Comparison of ENCODE assay signal across 5 worm cellular contexts in the genomic region with DNA sequence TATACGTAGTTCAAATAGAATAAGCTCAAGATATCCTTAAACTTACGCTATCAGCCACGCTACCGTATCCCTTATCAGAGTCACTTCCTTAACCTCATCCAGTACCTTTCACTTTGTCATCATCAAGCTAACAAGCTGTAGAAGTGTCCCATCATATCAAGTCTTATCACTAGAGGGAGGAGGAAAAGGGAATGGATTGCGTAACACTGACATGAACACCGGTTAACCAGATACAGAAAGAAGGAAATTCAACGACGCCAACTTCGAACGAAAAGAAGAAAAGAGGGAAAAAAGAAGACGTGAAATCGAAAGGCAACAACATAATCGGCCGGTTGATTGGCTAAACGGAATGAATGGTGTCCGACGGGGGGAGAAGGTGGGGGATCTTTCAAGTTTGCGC.
TF ChIP-seq lines count a peak whose summit lies in the region.

No protein-coding gene starts in this region.

TF ChIP-seq in whole organism, L1 larva, 84 proteins besides CTCF, POLR2A, EP300 and RAD21:
- TF ChIP-seq efl-3 (GFP tag; optimal IDR thresholded peaks at IDR 0.05; lab: Kevin White, UChicago) (no peak), blmp-1 (tag; optimal IDR thresholded peaks at IDR 0.05; lab: Kevin White, UChicago) (peak; percentile 82), ceh-90 (tag; optimal IDR thresholded peaks at IDR 0.05; lab: Kevin White, UChicago) (no peak), ceh-88 (GFP tag; IDR thresholded peaks at IDR 0.05; lab: Robert Waterston, UW) (no peak)
TF ChIP-seq in whole organism, L1 larva: peak in this region for 1.

TF ChIP-seq in whole organism, L2 larva, 48 proteins besides CTCF, POLR2A, EP300 and RAD21:
- TF ChIP-seq blmp-1 (tag; optimal IDR thresholded peaks at IDR 0.05; lab: Kevin White, UChicago; ENCODE audit: insufficient read depth) (peak; percentile 55), lin-13 (GFP tag; optimal IDR thresholded peaks at IDR 0.05; lab: Kevin White, UChicago) (no peak)

TF ChIP-seq in whole organism, L3 larva, 47 proteins besides CTCF, POLR2A, EP300 and RAD21:
- TF ChIP-seq mml-1 (tag; optimal IDR thresholded peaks at IDR 0.05; lab: Kevin White, UChicago) (no peak), nhr-25 (tag; optimal IDR thresholded peaks at IDR 0.05; lab: Kevin White, UChicago) (peak; percentile 20), nhr-237 (tag; optimal IDR thresholded peaks at IDR 0.05; lab: Kevin White, UChicago) (no peak), ama-1 (optimal IDR thresholded peaks at IDR 0.05; lab: Kevin White, UChicago) (no peak), ceh-82 (tag; optimal IDR thresholded peaks at IDR 0.05; lab: Kevin White, UChicago) (no peak), nhr-11 (tag; optimal IDR thresholded peaks at IDR 0.05; lab: Kevin White, UChicago) (no peak), ztf-4 (tag; optimal IDR thresholded peaks at IDR 0.05; lab: Kevin White, UChicago) (no peak), nfya-1 (tag; optimal IDR thresholded peaks at IDR 0.05; lab: Kevin White, UChicago; ENCODE audit: insufficient read depth) (peak; percentile 6), nhr-43 (tag; optimal IDR thresholded peaks at IDR 0.05; lab: Kevin White, UChicago; ENCODE audit: poor library complexity, severe bottlenecking) (peak; percentile 32), fos-1 (tag; optimal IDR thresholded peaks at IDR 0.05; lab: Kevin White, UChicago) (no peak), lin-39 (tag; optimal IDR thresholded peaks at IDR 0.05; lab: Kevin White, UChicago) (no peak), ceh-16 (tag; optimal IDR thresholded peaks at IDR 0.05; lab: Kevin White, UChicago) (no peak), elt-1 (tag; optimal IDR thresholded peaks at IDR 0.05; lab: Kevin White, UChicago) (no peak), egl-5 (tag; optimal IDR thresholded peaks at IDR 0.05; lab: Kevin White, UChicago) (no peak), ztf-11 (tag; optimal IDR thresholded peaks at IDR 0.05; lab: Kevin White, UChicago) (no peak), elt-3 (tag; optimal IDR thresholded peaks at IDR 0.05; lab: Kevin White, UChicago) (peak in 2 of 3 experiments; percentile 13 to 44), hmg-11 (tag; optimal IDR thresholded peaks at IDR 0.05; lab: Kevin White, UChicago) (no peak), egl-27 (tag; optimal IDR thresholded peaks at IDR 0.05; lab: Kevin White, UChicago) (no peak), pqm-1 (tag; optimal IDR thresholded peaks at IDR 0.05; lab: Kevin White, UChicago) (no peak), fkh-2 (tag; optimal IDR thresholded peaks at IDR 0.05; lab: Kevin White, UChicago) (no peak)

TF ChIP-seq in whole organism, late embryonic, 69 proteins besides CTCF, POLR2A, EP300 and RAD21:
- TF ChIP-seq ref-2 (tag; optimal IDR thresholded peaks at IDR 0.05; lab: Kevin White, UChicago) (peak; percentile 33), nhr-232 (tag; optimal IDR thresholded peaks at IDR 0.05; lab: Kevin White, UChicago) (no peak), T23F11.4 (GFP tag; optimal IDR thresholded peaks at IDR 0.05; lab: Kevin White, UChicago) (no peak)

TF ChIP-seq in whole organism, mixed stage, embryonic, 35 proteins besides CTCF, POLR2A, EP300 and RAD21:
- TF ChIP-seq sem-2 (GFP tag; optimal IDR thresholded peaks at IDR 0.05; lab: Kevin White, UChicago) (no peak), zip-8 (tag; optimal IDR thresholded peaks at IDR 0.05; lab: Kevin White, UChicago) (peak; percentile 48), cnd-1 (tag; optimal IDR thresholded peaks at IDR 0.05; lab: Kevin White, UChicago) (no peak)
TF ChIP-seq in whole organism, mixed stage, embryonic: peak in this region for 1.
